Worm (Caenorhabditis elegans): ENCODE measurements around the gene F52E1.14.
A peak's percentile ranks its signal among the peaks of the same experiment; 100 is the strongest.

Gene F52E1.14

ce11 chrV:8417271-8417670, 33.5 kb downstream of the F52E1.14 start:
- TF ChIP-seq ceh-63 (GFP tag; optimal IDR thresholded peaks at IDR 0.05) (no peak), nhr-237 (tag; optimal IDR thresholded peaks at IDR 0.05) (no peak), fkh-8 (tag; optimal IDR thresholded peaks at IDR 0.05) (no peak)

- peak; percentile 42 for TF ChIP-seq ama-1 (optimal IDR thresholded peaks at IDR 0.05)
- TF ChIP-seq fos-1 (tag; optimal IDR thresholded peaks at IDR 0.05) = no peak
- no peak for TF ChIP-seq snpc-4 (tag; optimal IDR thresholded peaks at IDR 0.05)
- no peak for TF ChIP-seq skn-1 (tag; optimal IDR thresholded peaks at IDR 0.05)
- TF ChIP-seq nhr-85 (tag) = peak; percentile 65
- no peak for TF ChIP-seq egl-27 (tag; optimal IDR thresholded peaks at IDR 0.05)
- TF ChIP-seq elt-2 (tag; optimal IDR thresholded peaks at IDR 0.05) = peak; percentile 79
- peak in 1 of 2 experiments; percentile 18 for TF ChIP-seq lin-35 (GFP tag; optimal IDR thresholded peaks at IDR 0.05)
- no peak for TF ChIP-seq vab-15 (tag; optimal IDR thresholded peaks at IDR 0.05)
- TF ChIP-seq mef-2 (tag; optimal IDR thresholded peaks at IDR 0.05) = no peak
- no peak for TF ChIP-seq fkh-10 (GFP tag; optimal IDR thresholded peaks at IDR 0.05)
- no peak for TF ChIP-seq aly-2 (tag; optimal IDR thresholded peaks at IDR 0.05)
- TF ChIP-seq unc-62 (GFP tag; optimal IDR thresholded peaks at IDR 0.05) = no peak
- no peak for TF ChIP-seq sptf-1 (tag; optimal IDR thresholded peaks at IDR 0.05)
- peak; percentile 21 for TF ChIP-seq blmp-1 (tag; optimal IDR thresholded peaks at IDR 0.05)
Observed at ce11 chrV:8424840-8425814, 41.4 kb downstream of the F52E1.14 start.

ce11 chrV:8426210-8426609, 42.5 kb downstream of the F52E1.14 start:
- TF ChIP-seq ces-1 (GFP tag; optimal IDR thresholded peaks at IDR 0.05) = no peak
- no peak for TF ChIP-seq lin-39 (tag; optimal IDR thresholded peaks at IDR 0.05)
- TF ChIP-seq lin-14 (GFP tag; optimal IDR thresholded peaks at IDR 0.05) = peak; percentile 2
- TF ChIP-seq nhr-11 (tag; optimal IDR thresholded peaks at IDR 0.05) = no peak
- peak; percentile 18 for TF ChIP-seq swsn-7 (tag; optimal IDR thresholded peaks at IDR 0.05)
- peak; percentile 75 for TF ChIP-seq mep-1 (tag; optimal IDR thresholded peaks at IDR 0.05)

ce11 chrV:8426741-8427457, 43.2 kb downstream of the F52E1.14 start:
- TF ChIP-seq elt-3 (tag; optimal IDR thresholded peaks at IDR 0.05) (peak in 2 of 6 experiments; percentile 27 to 88), nhr-71 (tag; optimal IDR thresholded peaks at IDR 0.05) (peak; percentile 52), elt-2 (tag; optimal IDR thresholded peaks at IDR 0.05) (peak; percentile 51), mdl-1 (tag; optimal IDR thresholded peaks at IDR 0.05) (peak in 1 of 2 experiments; percentile 4), snu-23 (GFP tag; optimal IDR thresholded peaks at IDR 0.05) (peak; percentile 26), unc-130 (tag; optimal IDR thresholded peaks at IDR 0.05) (peak; percentile 19), lin-14 (GFP tag; optimal IDR thresholded peaks at IDR 0.05) (peak; percentile 47), lin-35 (GFP tag; optimal IDR thresholded peaks at IDR 0.05) (peak in 1 of 2 experiments; percentile 27), nhr-90 (tag; optimal IDR thresholded peaks at IDR 0.05; ENCODE audit: poor library complexity) (no peak), nhr-85 (tag) (peak; percentile 82), tlp-1 (tag; optimal IDR thresholded peaks at IDR 0.05) (no peak), unc-30 (tag; optimal IDR thresholded peaks at IDR 0.05) (no peak), nhr-77 (tag; optimal IDR thresholded peaks at IDR 0.05) (no peak), aha-1 (tag; optimal IDR thresholded peaks at IDR 0.05) (no peak), nhr-20 (tag; optimal IDR thresholded peaks at IDR 0.05) (peak; percentile 73), pax-3 (tag; optimal IDR thresholded peaks at IDR 0.05) (no peak), mab-9 (GFP tag; IDR thresholded peaks at IDR 0.05) (no peak), lin-15B (tag; optimal IDR thresholded peaks at IDR 0.05) (no peak), blmp-1 (tag; optimal IDR thresholded peaks at IDR 0.05) (peak; percentile 73)
